Worm (Caenorhabditis elegans): Measurements from ENCODE around the gene Y53G8B.2.

Y53G8B.2 gene

ce11 chrIII:3100593-3101270, 3.0 kb downstream of the Y53G8B.2 start:
- TF ChIP-seq hlh-11 (tag; optimal IDR thresholded peaks at IDR 0.05) (no peak), aha-1 (tag) (peak; percentile 13), unc-62 (GFP tag; optimal IDR thresholded peaks at IDR 0.05 in 1 of 2) (peak in 1 of 2 experiments; percentile 58), unc-62 (tag; optimal IDR thresholded peaks at IDR 0.05) (no peak)

DNA sequence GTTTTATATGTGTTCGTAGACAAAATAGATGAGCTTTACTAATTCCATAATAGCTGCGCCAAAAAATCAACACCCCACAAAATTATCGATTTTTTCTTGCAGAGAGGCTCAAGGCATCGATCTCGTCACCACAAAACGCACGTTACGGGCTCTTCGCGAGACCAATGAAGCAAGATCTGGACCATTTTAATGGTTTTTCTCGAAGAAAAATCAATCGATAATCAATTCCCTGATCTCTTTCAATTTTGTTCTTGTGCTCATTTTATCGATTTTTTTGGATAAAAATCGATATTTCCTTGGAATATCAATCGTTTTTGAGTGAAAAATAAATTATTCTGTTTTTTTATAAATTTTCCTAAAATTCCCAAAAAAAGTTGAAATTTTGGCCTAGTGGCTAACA, 3.6 kb downstream of the Y53G8B.2 start:
- TF ChIP-seq daf-16 (GFP tag; optimal IDR thresholded peaks at IDR 0.05) (no peak), daf-16 (tag; optimal IDR thresholded peaks at IDR 0.05) (no peak), ceh-28 (tag; optimal IDR thresholded peaks at IDR 0.05) (peak; percentile 92), snpc-1.2 (GFP tag; IDR thresholded peaks at IDR 0.05) (no peak), ztf-7 (tag; optimal IDR thresholded peaks at IDR 0.05) (no peak), zfp-2 (tag; optimal IDR thresholded peaks at IDR 0.05) (no peak), nhr-237 (tag; optimal IDR thresholded peaks at IDR 0.05) (no peak), saeg-2 (GFP tag; IDR thresholded peaks at IDR 0.05) (no peak)

- TF ChIP-seq lin-38 (GFP tag; IDR thresholded peaks at IDR 0.05) (0 out of 2 replicates have a peak, but pooled peaks have one; percentile 32), zip-11 (GFP tag; IDR thresholded peaks at IDR 0.05) (no peak), aha-1 (tag) (peak; percentile 72)
These were observed 4.3 kb downstream of the Y53G8B.2 start for ce11 chrIII:3099407-3099806.

DNA sequence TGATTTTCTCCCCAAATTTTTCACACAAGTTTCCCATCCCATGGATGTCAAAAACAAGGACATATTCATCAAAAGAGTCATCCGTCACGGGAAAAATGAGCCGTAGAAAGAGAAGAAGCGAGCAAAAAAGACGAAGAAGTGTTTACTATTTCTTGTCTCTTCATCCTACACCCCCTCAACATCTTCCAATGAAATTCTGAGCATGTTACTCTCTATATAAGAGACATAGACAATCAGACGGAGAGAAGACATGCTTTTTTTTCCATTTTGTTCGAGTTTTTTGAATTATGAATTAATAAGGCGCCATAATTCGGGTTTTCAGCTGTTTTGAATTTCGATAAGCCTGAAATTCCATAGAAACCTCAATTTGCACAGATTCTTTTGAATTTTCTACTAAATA, 7.7 kb downstream of the Y53G8B.2 start:
- peak in 1 of 2 experiments; percentile 25 for TF ChIP-seq lsy-2 (tag; optimal IDR thresholded peaks at IDR 0.05)
- no peak for TF ChIP-seq Y48G9A.11 (GFP tag; IDR thresholded peaks at IDR 0.05)
- no peak for TF ChIP-seq ama-1 (optimal IDR thresholded peaks at IDR 0.05)
- peak in 1 of 2 experiments; percentile 89 for TF ChIP-seq unc-62 (GFP tag; optimal IDR thresholded peaks at IDR 0.05 in 1 of 2)
- no peak for TF ChIP-seq unc-62 (tag; optimal IDR thresholded peaks at IDR 0.05)
- peak; percentile 56 for TF ChIP-seq fkh-10 (GFP tag; optimal IDR thresholded peaks at IDR 0.05)
- TF ChIP-seq nhr-237 (tag; optimal IDR thresholded peaks at IDR 0.05) = no peak
- no peak for TF ChIP-seq ceh-32 (tag; optimal IDR thresholded peaks at IDR 0.05; ENCODE audit: poor library complexity)

ce11 chrIII:3094694-3095093, 9.1 kb downstream of the Y53G8B.2 start:
- no peak for TF ChIP-seq daf-19 (GFP tag; conservative IDR thresholded peaks at IDR 0.05)

ce11 chrIII:3091572-3091971, 12.2 kb downstream of the Y53G8B.2 start, which contains the start of gene ccep-135:
Gene ccep-135, plus strand, starts transcription at chrIII:3091872.
- TF ChIP-seq R02D3.7 (tag; optimal IDR thresholded peaks at IDR 0.05) (no peak), hlh-11 (tag; optimal IDR thresholded peaks at IDR 0.05) (no peak), F37D6.2 (tag; optimal IDR thresholded peaks at IDR 0.05) (no peak), nhr-102 (tag; optimal IDR thresholded peaks at IDR 0.05) (no peak), unc-130 (GFP tag; optimal IDR thresholded peaks at IDR 0.05) (no peak), F10B5.3 (tag; optimal IDR thresholded peaks at IDR 0.05) (no peak), ceh-28 (tag; optimal IDR thresholded peaks at IDR 0.05) (no peak), ceh-44 (GFP tag; IDR thresholded peaks at IDR 0.05) (no peak), unc-39 (tag; optimal IDR thresholded peaks at IDR 0.05) (no peak), daf-16 (GFP tag; optimal IDR thresholded peaks at IDR 0.05) (no peak), daf-16 (tag; optimal IDR thresholded peaks at IDR 0.05) (no peak), tra-1 (GFP tag; IDR thresholded peaks at IDR 0.05) (no peak), mdl-1 (tag; optimal IDR thresholded peaks at IDR 0.05) (no peak), nhr-6 (tag; optimal IDR thresholded peaks at IDR 0.05) (no peak), set-16 (GFP tag; IDR thresholded peaks at IDR 0.05) (no peak), ZK337.2 (GFP tag; IDR thresholded peaks at IDR 0.05) (no peak)
